Fruit fly (Drosophila melanogaster): Measurements from ENCODE around the gene Fum3.

Gene Fum3

dm6 chr3L:11444169-11444568, 21.5 kb downstream of the Fum3 start (continued):
- TF ChIP-seq PHDP (tag; optimal IDR thresholded peaks at IDR 0.05) (peak; percentile 7), Dref (GFP tag; IDR thresholded peaks at IDR 0.05) (no peak), Xbp1 (GFP tag; optimal IDR thresholded peaks at IDR 0.05) (no peak), CG7839 (tag; optimal IDR thresholded peaks at IDR 0.05) (peak; percentile 48)

- no peak for TF ChIP-seq CG17359 (tag; optimal IDR thresholded peaks at IDR 0.05)
- no peak for TF ChIP-seq prd (optimal IDR thresholded peaks at IDR 0.05)
- TF ChIP-seq prd (GFP tag; IDR thresholded peaks at IDR 0.05): no peak
- no peak for TF ChIP-seq B-H2 (GFP tag; optimal IDR thresholded peaks at IDR 0.05)
- peak; percentile 2 for TF ChIP-seq CG17385 (GFP tag; optimal IDR thresholded peaks at IDR 0.05)
- peak; percentile 48 for TF ChIP-seq Sox100B (GFP tag; optimal IDR thresholded peaks at IDR 0.05)
- no peak for TF ChIP-seq CG33557 (GFP tag; optimal IDR thresholded peaks at IDR 0.05)
- peak; percentile 39 for TF ChIP-seq dmrt99B (tag; optimal IDR thresholded peaks at IDR 0.05)
- no peak for TF ChIP-seq Gsc (GFP tag; IDR thresholded peaks at IDR 0.05)
- TF ChIP-seq Hsf (GFP tag; optimal IDR thresholded peaks at IDR 0.05): no peak
- peak; percentile 5 for TF ChIP-seq NfI (GFP tag; optimal IDR thresholded peaks at IDR 0.05)
- TF ChIP-seq btn (GFP tag; optimal IDR thresholded peaks at IDR 0.05): no peak
- TF ChIP-seq CG11456 (GFP tag; IDR thresholded peaks at IDR 0.05): 0 out of 3 replicates have a peak, but pooled peaks have one; percentile 57
- TF ChIP-seq seq (GFP tag; IDR thresholded peaks at IDR 0.05): no peak
- peak; percentile 16; the same call in 1 of the 3 replicates for TF ChIP-seq row (GFP tag; IDR thresholded peaks at IDR 0.05)
- TF ChIP-seq disco-r (GFP tag; optimal IDR thresholded peaks at IDR 0.05): no peak
- peak; percentile 48; the same call in 1 of the 2 replicates for TF ChIP-seq crol (GFP tag; IDR thresholded peaks at IDR 0.05)
- TF ChIP-seq CG7839 (tag; optimal IDR thresholded peaks at IDR 0.05): peak; percentile 47
- TF ChIP-seq TFAM (GFP tag; optimal IDR thresholded peaks at IDR 0.05): no peak
- TF ChIP-seq CG2678 (tag; optimal IDR thresholded peaks at IDR 0.05): peak; percentile 65
- peak; percentile 71 for TF ChIP-seq gem (tag; optimal IDR thresholded peaks at IDR 0.05)
- TF ChIP-seq CG6683 (GFP tag; optimal IDR thresholded peaks at IDR 0.05): no peak
- no peak for TF ChIP-seq CG10462 (GFP tag; optimal IDR thresholded peaks at IDR 0.05)
- TF ChIP-seq CG9797 (GFP tag; optimal IDR thresholded peaks at IDR 0.05): no peak
- peak; percentile 30 for TF ChIP-seq PHDP (tag; optimal IDR thresholded peaks at IDR 0.05)
- TF ChIP-seq CG8924 (tag; optimal IDR thresholded peaks at IDR 0.05): peak; percentile 42
- TF ChIP-seq esg (GFP tag; conservative IDR thresholded peaks at IDR 0.05): peak; percentile 25; the same call in 1 of the 2 replicates
- TF ChIP-seq CG12769 (tag; optimal IDR thresholded peaks at IDR 0.05): peak; percentile 34
- TF ChIP-seq CHES-1-like (GFP tag; optimal IDR thresholded peaks at IDR 0.05): no peak
- no peak for TF ChIP-seq sd (tag; optimal IDR thresholded peaks at IDR 0.05)
- peak; percentile 42; the same call in 2 of the 3 replicates for TF ChIP-seq CG17361 (GFP tag; IDR thresholded peaks at IDR 0.05)
- no peak for TF ChIP-seq CG16813 (GFP tag; IDR thresholded peaks at IDR 0.05; ENCODE audit: partially characterized antibody)
- TF ChIP-seq inv (GFP tag; IDR thresholded peaks at IDR 0.05; ENCODE audit: partially characterized antibody): no peak
- peak; percentile 38 for TF ChIP-seq ATbp (GFP tag; optimal IDR thresholded peaks at IDR 0.05)
- peak; percentile 10 for TF ChIP-seq tap (tag; optimal IDR thresholded peaks at IDR 0.05)
- TF ChIP-seq CG12391 (tag; optimal IDR thresholded peaks at IDR 0.05): peak; percentile 48
- no peak for TF ChIP-seq slbo (GFP tag; IDR thresholded peaks at IDR 0.05)
- peak; percentile 40 for TF ChIP-seq CoRest (tag; optimal IDR thresholded peaks at IDR 0.05)
- TF ChIP-seq Mrtf (GFP tag; IDR thresholded peaks at IDR 0.05): no peak
- peak; percentile 20 for TF ChIP-seq CG7556 (GFP tag; optimal IDR thresholded peaks at IDR 0.05)
- no peak for TF ChIP-seq CG11093 (GFP tag; IDR thresholded peaks at IDR 0.05)
- TF ChIP-seq tll (GFP tag; optimal IDR thresholded peaks at IDR 0.05): no peak
- TF ChIP-seq CG9437 (GFP tag; optimal IDR thresholded peaks at IDR 0.05): peak; percentile 3
- TF ChIP-seq CG8089 (GFP tag; optimal IDR thresholded peaks at IDR 0.05): no peak
- no peak for TF ChIP-seq E2f2 (GFP tag; IDR thresholded peaks at IDR 0.05)
- TF ChIP-seq Aef1 (GFP tag; IDR thresholded peaks at IDR 0.05): no peak
Measured at dm6 chr3L:11443474-11444080, 22.1 kb downstream of the Fum3 start.

All from whole organism, embryonic.